Fruit fly (Drosophila melanogaster) whole organism, embryonic: ENCODE data around the gene CG6055.
A peak's percentile ranks its signal among the peaks of the same experiment; 100 is the strongest.

ENCODE experiments used
- BEAF-32 ChIP-seq: fragments of 200-800 bp; sonication (Bioruptor generic); optimal IDR thresholded peaks from 3 replicates; lab custom pipeline; 2017; ENCODE audit warnings: missing biosample characterization, missing genetic modification characterization, mild to moderate bottlenecking, moderate library complexity, missing genetic modification reagents
- C15 ChIP-seq: fragments of 200-800 bp; sonication (Bioruptor generic); IDR thresholded peaks from 3 replicates; pipeline ENCODE4 v1.3.6; 2022; ENCODE audit warnings: missing biosample characterization, missing genetic modification characterization
- CG10565 ChIP-seq: fragments of 200-800 bp; sonication (Bioruptor generic); optimal IDR thresholded peaks from 3 replicates; lab custom pipeline; 2016; ENCODE audit warnings: missing biosample characterization, mild to moderate bottlenecking, missing genetic modification characterization
- CG12104 ChIP-seq: fragments of 200-800 bp; sonication (Bioruptor generic); optimal IDR thresholded peaks from 3 replicates; lab custom pipeline; 2016; ENCODE audit warnings: missing biosample characterization, missing genetic modification characterization
- CG12942 ChIP-seq: fragments of 200-800 bp; sonication (Bioruptor generic); optimal IDR thresholded peaks from 3 replicates; lab custom pipeline; 2016; ENCODE audit warnings: missing biosample characterization, missing genetic modification characterization
- CG17359 ChIP-seq: fragments of 200-800 bp; sonication (Bioruptor generic); optimal IDR thresholded peaks from 3 replicates; lab custom pipeline; 2018; ENCODE audit warnings: missing biosample characterization, mild to moderate bottlenecking, missing genetic modification characterization, moderate library complexity
- CG17612 ChIP-seq: fragments of 200-800 bp; sonication (Bioruptor generic); IDR thresholded peaks from 2 replicates; pipeline ENCODE4 v1.3.6; 2022; ENCODE audit warnings: missing biosample characterization, missing genetic modification characterization
- CG17802 ChIP-seq: fragments of 200-800 bp; sonication (Bioruptor generic); optimal IDR thresholded peaks from 2 replicates; lab custom pipeline; 2018; ENCODE audit warnings: missing biosample characterization, mild to moderate bottlenecking, missing genetic modification characterization, moderate library complexity
- CG31365 ChIP-seq: fragments of 200-800 bp; sonication (Bioruptor generic); optimal IDR thresholded peaks from 2 replicates; lab custom pipeline; 2018; ENCODE audit warnings: missing biosample characterization, mild to moderate bottlenecking, missing genetic modification characterization
- CG3163 ChIP-seq: fragments of 200-800 bp; sonication (Bioruptor generic); optimal IDR thresholded peaks from 3 replicates; lab custom pipeline; 2016; ENCODE audit warnings: missing biosample characterization, missing genetic modification characterization
- CG32532 ChIP-seq: fragments of 200-800 bp; sonication (Bioruptor generic); IDR thresholded peaks from 2 replicates; pipeline ENCODE4 v1.3.6; 2022; ENCODE audit warnings: missing biosample characterization, missing genetic modification characterization
- CG33213 ChIP-seq: fragments of 200-800 bp; sonication (Bioruptor generic); optimal IDR thresholded peaks from 3 replicates; lab custom pipeline; 2016; ENCODE audit warnings: missing biosample characterization, missing genetic modification characterization
- CG3995 ChIP-seq: fragments of 200-800 bp; sonication (Bioruptor generic); optimal IDR thresholded peaks from 3 replicates; lab custom pipeline; 2016; ENCODE audit warnings: missing biosample characterization, missing genetic modification characterization
- CG6683 ChIP-seq: fragments of 200-800 bp; sonication (Bioruptor generic); optimal IDR thresholded peaks from 2 replicates; lab custom pipeline; 2017; ENCODE audit warnings: missing biosample characterization, mild to moderate bottlenecking, missing genetic modification characterization, missing genetic modification reagents
- CG6765 ChIP-seq: fragments of 200-800 bp; sonication (Bioruptor generic); optimal IDR thresholded peaks from 3 replicates; lab custom pipeline; 2017; ENCODE audit warnings: missing biosample characterization, mild to moderate bottlenecking, missing genetic modification characterization
- CG7357 ChIP-seq: fragments of 200-800 bp; sonication (Bioruptor generic); IDR thresholded peaks from 3 replicates; pipeline ENCODE4 v1.3.6; 2022; ENCODE audit warnings: missing biosample characterization, missing genetic modification characterization
- CG7372 ChIP-seq: fragments of 200-800 bp; sonication (Bioruptor generic); IDR thresholded peaks from 2 replicates; pipeline ENCODE4 v1.3.6; 2022; ENCODE audit warnings: missing biosample characterization, missing genetic modification characterization
- CG7928 ChIP-seq: fragments of 200-800 bp; sonication (Bioruptor generic); optimal IDR thresholded peaks from 2 replicates; lab custom pipeline; 2017; ENCODE audit warnings: missing biosample characterization, mild to moderate bottlenecking, missing genetic modification characterization
- CG9817 ChIP-seq: fragments of 200-800 bp; sonication (Bioruptor generic); optimal IDR thresholded peaks from 2 replicates; lab custom pipeline; 2018; ENCODE audit warnings: missing biosample characterization, mild to moderate bottlenecking, missing genetic modification characterization, moderate library complexity
- Chrac-16 ChIP-seq: fragments of 200-800 bp; sonication (Bioruptor generic); optimal IDR thresholded peaks from 3 replicates; lab custom pipeline; 2016; ENCODE audit warnings: missing biosample characterization, missing genetic modification characterization
- Dek ChIP-seq: fragments of 200-800 bp; sonication (Bioruptor generic); optimal IDR thresholded peaks from 3 replicates; lab custom pipeline; 2019; ENCODE audit warnings: missing biosample characterization, mild to moderate bottlenecking, missing genetic modification characterization, moderate library complexity
- Hey ChIP-seq: fragments of 200-800 bp; sonication (Bioruptor generic); optimal IDR thresholded peaks from 3 replicates; lab custom pipeline; 2018; ENCODE audit warnings: missing biosample characterization, mild to moderate bottlenecking, missing genetic modification characterization
- Mrtf ChIP-seq: fragments of 200-800 bp; sonication (Bioruptor generic); IDR thresholded peaks from 3 replicates; pipeline ENCODE4 v1.3.6; 2022; ENCODE audit warnings: missing biosample characterization, missing genetic modification characterization
- NC2β ChIP-seq: fragments of 200-800 bp; sonication (Bioruptor generic); optimal IDR thresholded peaks from 2 replicates; lab custom pipeline; 2016; ENCODE audit warnings: missing biosample characterization, missing genetic modification characterization
- PHDP ChIP-seq: fragments of 200-800 bp; sonication (Bioruptor generic); optimal IDR thresholded peaks from 3 replicates; lab custom pipeline; 2018; ENCODE audit warnings: missing biosample characterization, mild to moderate bottlenecking, missing genetic modification characterization, moderate library complexity
- Sin3A ChIP-seq: fragments of >200 bp; optimal IDR thresholded peaks from 2 replicates; lab custom pipeline; 2018
- Sox100B ChIP-seq: fragments of 200-800 bp; sonication (Bioruptor generic); optimal IDR thresholded peaks from 3 replicates; lab custom pipeline; 2018; ENCODE audit warnings: missing biosample characterization, mild to moderate bottlenecking, missing genetic modification characterization
- abd-A ChIP-seq: fragments of 200-800 bp; sonication (Bioruptor generic); optimal IDR thresholded peaks from 3 replicates; lab custom pipeline; 2019; ENCODE audit warnings: missing biosample characterization, mild to moderate bottlenecking, missing genetic modification characterization, moderate library complexity
- bigmax ChIP-seq: fragments of 200-800 bp; sonication (Bioruptor generic); optimal IDR thresholded peaks from 2 replicates; lab custom pipeline; 2018; ENCODE audit warnings: missing biosample characterization, mild to moderate bottlenecking, missing genetic modification characterization
- br ChIP-seq: fragments of >200 bp; optimal IDR thresholded peaks from 2 replicates; lab custom pipeline; 2017
- cg ChIP-seq: fragments of 200-800 bp; sonication (Bioruptor generic); optimal IDR thresholded peaks from 3 replicates; lab custom pipeline; 2019; ENCODE audit warnings: missing biosample characterization, mild to moderate bottlenecking, missing genetic modification characterization, moderate library complexity
- chn ChIP-seq: fragments of 200-800 bp; sonication (Bioruptor generic); optimal IDR thresholded peaks from 2 replicates; lab custom pipeline; 2016; ENCODE audit warnings: missing biosample characterization, missing genetic modification characterization
- dmrt99B ChIP-seq: fragments of 200-800 bp; sonication (Bioruptor generic); optimal IDR thresholded peaks from 2 replicates; lab custom pipeline; 2018; ENCODE audit warnings: missing biosample characterization, mild to moderate bottlenecking, missing genetic modification characterization, moderate library complexity
- esg ChIP-seq: fragments of 200-800 bp; sonication (Bioruptor generic); conservative IDR thresholded peaks from 2 replicates; pipeline ENCODE4 v1.3.6; 2022; ENCODE audit warnings: missing biosample characterization, missing genetic modification characterization
- eyg ChIP-seq: fragments of 200-800 bp; sonication (Bioruptor generic); optimal IDR thresholded peaks from 3 replicates; lab custom pipeline; 2016; ENCODE audit warnings: missing biosample characterization, missing genetic modification characterization
- fd102C ChIP-seq: fragments of 200-800 bp; sonication (Bioruptor generic); optimal IDR thresholded peaks from 2 replicates; lab custom pipeline; 2018; ENCODE audit warnings: missing biosample characterization, mild to moderate bottlenecking, missing genetic modification characterization, moderate library complexity
- grau ChIP-seq: fragments of 200-800 bp; optimal IDR thresholded peaks from 3 replicates; lab custom pipeline; 2019; ENCODE audit warnings: missing biosample characterization, mild to moderate bottlenecking, missing genetic modification characterization, moderate library complexity
- gt ChIP-seq: fragments of 200-800 bp; sonication (Bioruptor generic); IDR thresholded peaks from 2 replicates; pipeline ENCODE4 v1.3.6; 2022; ENCODE audit warnings: missing biosample characterization, missing genetic modification characterization
- inv ChIP-seq: fragments of 200-800 bp; sonication (Bioruptor generic); IDR thresholded peaks from 2 replicates; pipeline ENCODE4 v1.3.6; 2022; ENCODE audit warnings: missing biosample characterization, missing genetic modification characterization; ENCODE audit not compliant: partially characterized antibody
- kah ChIP-seq: fragments of 200-800 bp; sonication (Bioruptor generic); optimal IDR thresholded peaks from 2 replicates; lab custom pipeline; 2018; ENCODE audit warnings: missing biosample characterization, mild to moderate bottlenecking, missing genetic modification characterization
- lbe ChIP-seq: fragments of 200-800 bp; sonication (Bioruptor generic); optimal IDR thresholded peaks from 2 replicates; lab custom pipeline; 2016; ENCODE audit warnings: missing biosample characterization, mild to moderate bottlenecking, missing genetic modification characterization
- lmd ChIP-seq: fragments of 200-800 bp; sonication (Bioruptor generic); IDR thresholded peaks from 2 replicates; pipeline ENCODE4 v1.3.6; 2022; ENCODE audit warnings: missing biosample characterization, missing genetic modification characterization
- nau ChIP-seq: fragments of 200-800 bp; sonication (Bioruptor generic); optimal IDR thresholded peaks from 3 replicates; lab custom pipeline; 2017; ENCODE audit warnings: missing biosample characterization, mild to moderate bottlenecking, missing genetic modification characterization, missing genetic modification reagents
- pita ChIP-seq: fragments of 200-800 bp; sonication (Bioruptor generic); optimal IDR thresholded peaks from 2 replicates; lab custom pipeline; 2017; ENCODE audit warnings: missing biosample characterization, mild to moderate bottlenecking, missing genetic modification characterization
- repo ChIP-seq: fragments of 200-800 bp; sonication (Bioruptor generic); optimal IDR thresholded peaks from 2 replicates; lab custom pipeline; 2016; ENCODE audit warnings: missing biosample characterization, missing genetic modification characterization
- shn ChIP-seq: fragments of 200-800 bp; sonication (Bioruptor generic); optimal IDR thresholded peaks from 3 replicates; lab custom pipeline; 2016; ENCODE audit warnings: missing biosample characterization, missing genetic modification characterization
- slou ChIP-seq: fragments of 200-800 bp; sonication (Bioruptor generic); optimal IDR thresholded peaks from 3 replicates; lab custom pipeline; 2016; ENCODE audit warnings: missing biosample characterization, missing genetic modification characterization
- sob ChIP-seq: fragments of 200-800 bp; sonication (Bioruptor generic); IDR thresholded peaks from 2 replicates; pipeline ENCODE4 v1.3.6; 2022; ENCODE audit warnings: missing biosample characterization, missing genetic modification characterization
- ttk ChIP-seq: fragments of 200-800 bp; sonication (Bioruptor generic); IDR thresholded peaks from 2 replicates; pipeline ENCODE4 v2.1.2; 2022; ENCODE audit warnings: missing biosample characterization, missing genetic modification characterization
- vfl ChIP-seq: fragments of 200-800 bp; sonication (Bioruptor generic); optimal IDR thresholded peaks from 2 replicates; lab custom pipeline; 2016; ENCODE audit warnings: missing biosample characterization, missing genetic modification characterization
- zfh1 ChIP-seq: fragments of 200-800 bp; sonication (Bioruptor generic); IDR thresholded peaks from 3 replicates; pipeline ENCODE4 v1.3.6; 2022; ENCODE audit warnings: missing biosample characterization, missing genetic modification characterization

CG6055 gene

DNA sequence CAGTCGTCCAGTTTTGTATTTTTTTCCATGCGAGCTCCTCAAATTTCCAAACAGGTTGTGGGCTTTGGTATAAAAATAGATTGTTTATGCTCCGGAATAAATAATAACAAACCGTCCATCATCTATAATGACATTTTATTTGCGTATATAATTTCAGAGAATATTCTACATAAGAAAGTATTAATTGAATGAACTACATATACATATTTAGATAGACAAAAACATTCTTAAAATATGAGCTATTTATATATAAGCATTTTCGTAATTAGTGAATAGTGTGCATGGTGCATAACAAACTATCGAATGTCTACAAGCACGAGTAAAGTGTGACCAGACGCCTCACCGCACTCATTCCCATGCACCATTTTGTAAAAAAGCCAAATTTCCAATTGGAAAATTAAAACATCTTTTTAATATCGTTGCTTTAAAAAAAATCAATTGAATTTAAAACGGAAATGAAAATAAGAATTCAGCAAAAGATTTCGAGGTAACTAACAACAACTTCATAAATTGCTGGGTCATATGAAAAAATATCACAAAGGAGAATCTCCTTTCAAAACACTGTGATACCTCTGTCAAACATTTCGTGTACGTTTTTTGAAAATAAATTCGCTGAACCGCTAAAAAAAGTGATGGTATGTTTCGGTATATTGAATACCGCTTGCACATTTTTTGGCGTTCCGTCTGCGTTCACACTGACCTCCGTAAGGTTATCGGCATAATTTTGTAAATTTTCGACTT lies 39.8 kb upstream of the CG6055 start, which contains the start of gene muc (continued):
- TF ChIP-seq Mrtf (no peak; the same call in 2 of the 3 replicates), kah (GFP tag; lab: Kevin White, UChicago) (peak; percentile 80), esg (GFP tag; lab: Robert Waterston, UW) (no peak), CG17359 (tag; lab: Kevin White, UChicago) (peak; percentile 41), br (lab: Kevin White, UChicago) (no peak), CG12942 (peak; percentile 48), CG7357 (GFP tag; lab: Robert Waterston, UW) (peak; percentile 95), slou (GFP tag; lab: Kevin White, UChicago) (peak; percentile 41), repo (no peak), nau (GFP tag; lab: Kevin White, UChicago) (no peak), CG17802 (peak; percentile 79), eyg (no peak), gt (GFP tag; lab: Robert Waterston, UW) (no peak), CG6683 (GFP tag; lab: Kevin White, UChicago) (no peak), BEAF-32 (GFP tag; lab: Kevin White, UChicago) (peak; percentile 86), fd102C (GFP tag; lab: Kevin White, UChicago) (no peak), Sox100B (GFP tag; lab: Kevin White, UChicago) (no peak), CG7372 (0 out of 2 replicates have a peak, but pooled peaks have one; percentile 18), CG10565 (GFP tag; lab: Kevin White, UChicago) (no peak), abd-A (tag; lab: Kevin White, UChicago) (peak; percentile 53), pita (GFP tag; lab: Kevin White, UChicago) (no peak), CG17612 (GFP tag; lab: Robert Waterston, UW) (no peak), bigmax (GFP tag; lab: Kevin White, UChicago) (no peak), lmd (GFP tag; lab: Robert Waterston, UW) (peak; percentile 40), Dek (tag; lab: Kevin White, UChicago) (peak; percentile 54), chn (peak; percentile 57), CG33213 (GFP tag; lab: Kevin White, UChicago) (peak; percentile 71), shn (peak; percentile 41), dmrt99B (tag; lab: Kevin White, UChicago) (peak; percentile 31), lbe (GFP tag; lab: Kevin White, UChicago) (peak; percentile 38), NC2β (GFP tag; lab: Kevin White, UChicago) (peak; percentile 21), Sin3A (lab: Kevin White, UChicago) (peak; percentile 86), CG7928 (GFP tag; lab: Kevin White, UChicago) (peak; percentile 13), PHDP (tag; lab: Kevin White, UChicago) (peak; percentile 32), CG32532 (peak; percentile 70), cg (GFP tag; lab: Kevin White, UChicago) (no peak), vfl (GFP tag; lab: Kevin White, UChicago) (no peak), CG3995 (GFP tag; lab: Kevin White, UChicago) (peak; percentile 3), Chrac-16 (peak; percentile 43), inv (GFP tag; lab: Robert Waterston, UW) (peak; percentile 66), Hey (tag; lab: Kevin White, UChicago) (no peak), C15 (GFP tag; lab: Robert Waterston, UW) (no peak), CG9817 (tag; lab: Kevin White, UChicago) (peak; percentile 47), grau (peak; percentile 55), zfh1 (no peak), CG31365 (no peak), ttk (GFP tag; lab: Robert Waterston, UW) (no peak), CG3163 (GFP tag; lab: Kevin White, UChicago) (no peak), CG12104 (GFP tag; lab: Kevin White, UChicago) (peak; percentile 30), sob (GFP tag; lab: Robert Waterston, UW) (peak; percentile 47; the same call in 1 of the 2 replicates), CG6765 (GFP tag; lab: Kevin White, UChicago) (no peak)
